Fruit fly (Drosophila melanogaster) whole organism, embryonic: ENCODE data around the gene CG18577.

ENCODE experiments used
- CG1024 ChIP-seq: fragments of 200-800 bp; sonication (Bioruptor generic); IDR thresholded peaks from 2 replicates; pipeline ENCODE4 v1.3.6; 2022; ENCODE audit warnings: missing biosample characterization, missing genetic modification characterization
- CG10274 ChIP-seq: fragments of 200-800 bp; sonication (Bioruptor generic); optimal IDR thresholded peaks from 3 replicates; lab custom pipeline; 2017; ENCODE audit warnings: missing biosample characterization, mild to moderate bottlenecking, missing genetic modification characterization
- CG10366 ChIP-seq: fragments of 200-800 bp; sonication (Bioruptor generic); IDR thresholded peaks from 2 replicates; pipeline ENCODE4 v1.3.6; 2022; ENCODE audit warnings: missing biosample characterization, missing genetic modification characterization
- CG10431 ChIP-seq: fragments of 200-800 bp; sonication (Bioruptor generic); optimal IDR thresholded peaks from 3 replicates; lab custom pipeline; 2018; ENCODE audit warnings: missing biosample characterization, mild to moderate bottlenecking, missing genetic modification characterization
- CG11085 ChIP-seq: fragments of 200-800 bp; sonication (Bioruptor generic); IDR thresholded peaks from 2 replicates; pipeline ENCODE4 v1.3.6; 2022; ENCODE audit warnings: missing biosample characterization, missing genetic modification characterization
- CG11398 ChIP-seq: fragments of 200-800 bp; sonication (Bioruptor generic); optimal IDR thresholded peaks from 2 replicates; lab custom pipeline; 2016; ENCODE audit warnings: missing biosample characterization, missing genetic modification characterization
- CG12104 ChIP-seq: fragments of 200-800 bp; sonication (Bioruptor generic); optimal IDR thresholded peaks from 3 replicates; lab custom pipeline; 2016; ENCODE audit warnings: missing biosample characterization, missing genetic modification characterization
- CG15011 ChIP-seq: fragments of 200-800 bp; sonication (Bioruptor generic); optimal IDR thresholded peaks from 3 replicates; lab custom pipeline; 2018; ENCODE audit warnings: missing biosample characterization, mild to moderate bottlenecking, missing genetic modification characterization
- CG15696 ChIP-seq: fragments of 200-800 bp; sonication (Bioruptor generic); optimal IDR thresholded peaks from 2 replicates; lab custom pipeline; 2019; ENCODE audit warnings: missing biosample characterization, mild to moderate bottlenecking, missing genetic modification characterization, moderate library complexity
- CG17612 ChIP-seq: fragments of 200-800 bp; sonication (Bioruptor generic); IDR thresholded peaks from 2 replicates; pipeline ENCODE4 v1.3.6; 2022; ENCODE audit warnings: missing biosample characterization, missing genetic modification characterization
- CG17912 ChIP-seq: fragments of 200-800 bp; sonication (Bioruptor generic); optimal IDR thresholded peaks from 2 replicates; lab custom pipeline; 2018; ENCODE audit warnings: missing biosample characterization, mild to moderate bottlenecking, missing genetic modification characterization
- CG18476 ChIP-seq: fragments of 200-800 bp; sonication (Bioruptor generic); optimal IDR thresholded peaks from 2 replicates; lab custom pipeline; 2016; ENCODE audit warnings: missing biosample characterization, mild to moderate bottlenecking, missing genetic modification characterization
- CG2199 ChIP-seq: fragments of 200-800 bp; sonication (Bioruptor generic); IDR thresholded peaks from 3 replicates; pipeline ENCODE4 v1.3.6; 2022; ENCODE audit warnings: missing biosample characterization, missing genetic modification characterization
- CG32772 ChIP-seq: fragments of 200-800 bp; sonication (Bioruptor generic); IDR thresholded peaks from 2 replicates; pipeline ENCODE4 v1.3.6; 2022; ENCODE audit warnings: missing biosample characterization, missing genetic modification characterization
- CG33557 ChIP-seq: fragments of 200-800 bp; sonication (Bioruptor generic); optimal IDR thresholded peaks from 2 replicates; lab custom pipeline; 2019; ENCODE audit warnings: missing biosample characterization, mild to moderate bottlenecking, missing genetic modification characterization, moderate library complexity
- CG3726 ChIP-seq: fragments of 200-800 bp; sonication (Bioruptor generic); IDR thresholded peaks from 3 replicates; pipeline ENCODE4, ENCODE4 v1.3.6; 2022; ENCODE audit warnings: missing biosample characterization, missing genetic modification characterization
- CG42726 ChIP-seq: fragments of 200-800 bp; sonication (Bioruptor generic); IDR thresholded peaks from 2 replicates; pipeline ENCODE4 v1.3.6; 2022; ENCODE audit warnings: missing biosample characterization, missing genetic modification characterization; ENCODE audit not compliant: partially characterized antibody
- CG4282 ChIP-seq: fragments of 200-800 bp; sonication (Bioruptor generic); optimal IDR thresholded peaks from 2 replicates; lab custom pipeline; 2016; ENCODE audit warnings: missing biosample characterization, missing genetic modification characterization
- CG6765 ChIP-seq: fragments of 200-800 bp; sonication (Bioruptor generic); optimal IDR thresholded peaks from 3 replicates; lab custom pipeline; 2017; ENCODE audit warnings: missing biosample characterization, mild to moderate bottlenecking, missing genetic modification characterization
- CG7839 ChIP-seq: fragments of 200-800 bp; sonication (Bioruptor generic); optimal IDR thresholded peaks from 3 replicates; lab custom pipeline; 2018; ENCODE audit warnings: missing biosample characterization, mild to moderate bottlenecking, missing genetic modification characterization, moderate library complexity
- CkIIα-i1 ChIP-seq: fragments of 200-800 bp; sonication (Bioruptor generic); IDR thresholded peaks from 2 replicates; pipeline ENCODE4 v1.3.6; 2022; ENCODE audit warnings: missing biosample characterization, missing genetic modification characterization
- HLHmδ ChIP-seq: fragments of 200-800 bp; sonication (Bioruptor generic); optimal IDR thresholded peaks from 2 replicates; lab custom pipeline; 2018; ENCODE audit warnings: missing biosample characterization, mild to moderate bottlenecking, missing genetic modification characterization, moderate library complexity
- Hmx ChIP-seq: fragments of 200-800 bp; sonication (Bioruptor generic); optimal IDR thresholded peaks from 2 replicates; lab custom pipeline; 2016; ENCODE audit warnings: missing biosample characterization, missing genetic modification characterization
- Hr78 ChIP-seq, 2 experiments: fragments of 200-800 bp in 1 of 2; fragments of >200 bp in 1 of 2; sonication (Bioruptor generic) in 1 of 2; optimal IDR thresholded peaks; 2 replicates each; lab custom pipeline; 2017 to 2019; ENCODE audit warnings: missing biosample characterization in 2 of 2, missing genetic modification characterization in 2 of 2, mild to moderate bottlenecking in 1 of 2, moderate library complexity in 1 of 2
- Hsf ChIP-seq: fragments of 200-800 bp; sonication (Bioruptor generic); optimal IDR thresholded peaks from 3 replicates; lab custom pipeline; 2016; ENCODE audit warnings: missing biosample characterization, missing genetic modification characterization
- Meics ChIP-seq: fragments of 200-800 bp; sonication (Bioruptor generic); optimal IDR thresholded peaks from 2 replicates; lab custom pipeline; 2017; ENCODE audit warnings: missing biosample characterization, mild to moderate bottlenecking, missing genetic modification characterization
- Mrtf ChIP-seq: fragments of 200-800 bp; sonication (Bioruptor generic); IDR thresholded peaks from 3 replicates; pipeline ENCODE4 v1.3.6; 2022; ENCODE audit warnings: missing biosample characterization, missing genetic modification characterization
- Opbp ChIP-seq: fragments of 200-800 bp; sonication (Bioruptor generic); IDR thresholded peaks from 3 replicates; pipeline ENCODE4 v1.3.6; 2022; ENCODE audit warnings: missing biosample characterization, missing genetic modification characterization; ENCODE audit not compliant: partially characterized antibody
- Ravus ChIP-seq: fragments of 200-800 bp; sonication (Bioruptor generic); IDR thresholded peaks from 2 replicates; pipeline ENCODE4 v1.3.6; 2022; ENCODE audit warnings: missing biosample characterization, missing genetic modification characterization
- Side ChIP-seq: fragments of 200-800 bp; sonication (Bioruptor generic); optimal IDR thresholded peaks from 2 replicates; lab custom pipeline; 2016; ENCODE audit warnings: missing biosample characterization, missing genetic modification characterization
- Spps ChIP-seq: fragments of 200-800 bp; sonication (Bioruptor generic); optimal IDR thresholded peaks from 2 replicates; lab custom pipeline; 2018; ENCODE audit warnings: missing biosample characterization, mild to moderate bottlenecking, missing genetic modification characterization
- Xrp1 ChIP-seq: fragments of 200-800 bp; sonication (Bioruptor generic); IDR thresholded peaks from 2 replicates; pipeline ENCODE4 v1.3.6; 2022; ENCODE audit warnings: missing biosample characterization, missing genetic modification characterization
- ash1 ChIP-seq: fragments of 200-800 bp; sonication (Bioruptor generic); optimal IDR thresholded peaks from 2 replicates; lab custom pipeline; 2018; ENCODE audit warnings: missing biosample characterization, mild to moderate bottlenecking, missing genetic modification characterization
- bab2 ChIP-seq: fragments of 200-800 bp; sonication (Bioruptor generic); optimal IDR thresholded peaks from 2 replicates; lab custom pipeline; 2016; ENCODE audit warnings: missing biosample characterization, missing genetic modification characterization
- chinmo ChIP-seq: fragments of 200-800 bp; sonication (Bioruptor generic); IDR thresholded peaks from 4 replicates; pipeline ENCODE4 v1.3.6; 2022; ENCODE audit warnings: missing biosample characterization, missing genetic modification characterization; ENCODE audit not compliant: partially characterized antibody
- crp ChIP-seq, 2 experiments: fragments of 200-800 bp; sonication (Bioruptor generic); optimal IDR thresholded peaks; 2 replicates in 1 of 2; 3 replicates in 1 of 2; lab custom pipeline; 2017; ENCODE audit warnings: missing biosample characterization in 2 of 2, missing genetic modification characterization in 2 of 2, mild to moderate bottlenecking in 1 of 2, moderate library complexity in 1 of 2
- dati ChIP-seq: fragments of 200-800 bp; sonication (Bioruptor generic); IDR thresholded peaks from 2 replicates; pipeline ENCODE4 v1.3.6; 2022; ENCODE audit warnings: missing biosample characterization, missing genetic modification characterization
- disco-r ChIP-seq: fragments of 200-800 bp; sonication (Bioruptor generic); optimal IDR thresholded peaks from 2 replicates; lab custom pipeline; 2016; ENCODE audit warnings: missing biosample characterization, missing genetic modification characterization
- dysf ChIP-seq: fragments of 200-800 bp; sonication (Bioruptor generic); IDR thresholded peaks from 3 replicates; pipeline ENCODE4 v1.3.6; 2022; ENCODE audit warnings: missing biosample characterization, missing genetic modification characterization
- fd102C ChIP-seq: fragments of 200-800 bp; sonication (Bioruptor generic); optimal IDR thresholded peaks from 2 replicates; lab custom pipeline; 2018; ENCODE audit warnings: missing biosample characterization, mild to moderate bottlenecking, missing genetic modification characterization, moderate library complexity
- onecut ChIP-seq: fragments of 200-800 bp; sonication (Bioruptor generic); IDR thresholded peaks from 2 replicates; pipeline ENCODE4 v1.3.6; 2022; ENCODE audit warnings: missing biosample characterization, missing genetic modification characterization
- otp ChIP-seq: fragments of 200-800 bp; sonication (Bioruptor generic); IDR thresholded peaks from 3 replicates; pipeline ENCODE4, ENCODE4 v1.3.6; 2022; ENCODE audit warnings: missing biosample characterization, missing genetic modification characterization
- pzg ChIP-seq: fragments of 200-800 bp; sonication (Bioruptor generic); optimal IDR thresholded peaks from 3 replicates; lab custom pipeline; 2018; ENCODE audit warnings: missing biosample characterization, mild to moderate bottlenecking, missing genetic modification characterization, moderate library complexity
- row ChIP-seq: fragments of 200-800 bp; sonication (Bioruptor generic); IDR thresholded peaks from 3 replicates; pipeline ENCODE4 v1.3.6; 2022; ENCODE audit warnings: missing biosample characterization, missing genetic modification characterization
- salm ChIP-seq: fragments of 200-800 bp; sonication (Bioruptor generic); optimal IDR thresholded peaks from 2 replicates; lab custom pipeline; 2018; ENCODE audit warnings: missing biosample characterization, mild to moderate bottlenecking, missing genetic modification characterization
- scrt ChIP-seq: fragments of 200-800 bp; sonication (Bioruptor generic); optimal IDR thresholded peaks from 2 replicates; lab custom pipeline; 2018; ENCODE audit warnings: missing biosample characterization, mild to moderate bottlenecking, missing genetic modification characterization, moderate library complexity
- sens ChIP-seq: fragments of 200-800 bp; sonication (Bioruptor generic); peaks from one replicate; lab custom pipeline; 2016; ENCODE audit warnings: missing biosample characterization, missing genetic modification characterization
- sug ChIP-seq: fragments of 200-800 bp; optimal IDR thresholded peaks from 2 replicates; lab custom pipeline; 2019; ENCODE audit warnings: missing biosample characterization, mild to moderate bottlenecking, missing genetic modification characterization, moderate library complexity
- tin ChIP-seq: fragments of 200-800 bp; sonication (Bioruptor generic); optimal IDR thresholded peaks from 3 replicates; lab custom pipeline; 2016; ENCODE audit warnings: missing biosample characterization, missing genetic modification characterization
- twi ChIP-seq: fragments of 200-800 bp; optimal IDR thresholded peaks from 2 replicates; lab custom pipeline; 2019; ENCODE audit warnings: missing biosample characterization, mild to moderate bottlenecking, missing genetic modification characterization, moderate library complexity

The CG18577 gene

dm6 chr3R:11243057-11243740, 47.3 kb downstream of the CG18577 start (continued):
- no peak for TF ChIP-seq disco-r (GFP tag; lab: Kevin White, UChicago)
- TF ChIP-seq scrt, result no peak
- TF ChIP-seq CG32772 (GFP tag; lab: Robert Waterston, UW), result no peak
- no peak for TF ChIP-seq bab2
- peak; percentile 13 for TF ChIP-seq Side
- TF ChIP-seq chinmo, result peak; percentile 15; the same call in 1 of the 4 replicates
- TF ChIP-seq Mrtf (GFP tag; lab: Robert Waterston, UW), result no peak
- TF ChIP-seq CG17912 (GFP tag; lab: Kevin White, UChicago), result no peak
- no peak for TF ChIP-seq CG33557 (GFP tag; lab: Kevin White, UChicago)
- peak; percentile 64; the same call in 1 of the 2 replicates for TF ChIP-seq Xrp1 (GFP tag; lab: Robert Waterston, UW)
- TF ChIP-seq pzg, result no peak
- peak; percentile 60 for TF ChIP-seq CG6765
- TF ChIP-seq CG3726 (GFP tag; lab: Robert Waterston, UW), result no peak
- TF ChIP-seq sens, result peak; percentile 88
- TF ChIP-seq Spps (tag; lab: Kevin White, UChicago), result no peak
- TF ChIP-seq CG15696 (tag; lab: Kevin White, UChicago), result no peak
- TF ChIP-seq otp (GFP tag; lab: Robert Waterston, UW), result no peak
- TF ChIP-seq Meics (GFP tag; lab: Kevin White, UChicago), result peak; percentile 64
- peak; percentile 21 for TF ChIP-seq CG12104 (GFP tag; lab: Kevin White, UChicago)
- TF ChIP-seq CG10366 (GFP tag; lab: Robert Waterston, UW), result no peak
- no peak for TF ChIP-seq Opbp
- TF ChIP-seq tin, result no peak
- TF ChIP-seq CG42726 (GFP tag; lab: Robert Waterston, UW), result no peak
- TF ChIP-seq CG11398 (GFP tag; lab: Kevin White, UChicago), result no peak
- no peak for TF ChIP-seq CkIIα-i1
- TF ChIP-seq dati (GFP tag; lab: Robert Waterston, UW), result no peak
- peak; percentile 24 for TF ChIP-seq sug (tag; lab: Kevin White, UChicago)
- no peak for TF ChIP-seq salm (tag; lab: Kevin White, UChicago)
- TF ChIP-seq Hsf, result no peak
- no peak for TF ChIP-seq twi (tag; lab: Kevin White, UChicago)
- peak; percentile 61 for TF ChIP-seq CG7839 (tag; lab: Kevin White, UChicago)
- TF ChIP-seq CG11085 (GFP tag; lab: Robert Waterston, UW), result no peak
- peak; percentile 16; the same call in 1 of the 3 replicates for TF ChIP-seq row
- TF ChIP-seq CG4282 (GFP tag; lab: Kevin White, UChicago), result no peak
- TF ChIP-seq CG2199 (GFP tag; lab: Robert Waterston, UW), result no peak
- no peak for TF ChIP-seq Hmx (GFP tag; lab: Kevin White, UChicago)
- TF ChIP-seq HLHmδ, result no peak
- TF ChIP-seq CG1024, result no peak
- no peak for TF ChIP-seq ash1 (GFP tag; lab: Kevin White, UChicago)
- TF ChIP-seq fd102C (GFP tag; lab: Kevin White, UChicago), result no peak
- no peak for TF ChIP-seq onecut (GFP tag; lab: Robert Waterston, UW)
- TF ChIP-seq CG10431, result no peak
- no peak for TF ChIP-seq CG15011 (GFP tag; lab: Kevin White, UChicago)
- no peak for TF ChIP-seq CG17612 (GFP tag; lab: Robert Waterston, UW)
- peak in 1 of 2 experiments; percentile 63 for TF ChIP-seq Hr78 (GFP tag; optimal IDR thresholded peaks at IDR 0.05; lab: Kevin White, UChicago)
- peak in 1 of 2 experiments; percentile 69 for TF ChIP-seq crp (GFP tag; optimal IDR thresholded peaks at IDR 0.05; lab: Kevin White, UChicago)
- TF ChIP-seq CG18476 (GFP tag; lab: Kevin White, UChicago), result no peak
- no peak for TF ChIP-seq CG10274 (GFP tag; lab: Kevin White, UChicago)
- no peak for TF ChIP-seq Ravus (GFP tag; lab: Robert Waterston, UW)
- TF ChIP-seq dysf (GFP tag; lab: Robert Waterston, UW), result peak; percentile 57; the same call in 2 of the 3 replicates
